Worm (Caenorhabditis elegans): Measurements from ENCODE around the gene C10C6.13.

Gene C10C6.13

DNA sequence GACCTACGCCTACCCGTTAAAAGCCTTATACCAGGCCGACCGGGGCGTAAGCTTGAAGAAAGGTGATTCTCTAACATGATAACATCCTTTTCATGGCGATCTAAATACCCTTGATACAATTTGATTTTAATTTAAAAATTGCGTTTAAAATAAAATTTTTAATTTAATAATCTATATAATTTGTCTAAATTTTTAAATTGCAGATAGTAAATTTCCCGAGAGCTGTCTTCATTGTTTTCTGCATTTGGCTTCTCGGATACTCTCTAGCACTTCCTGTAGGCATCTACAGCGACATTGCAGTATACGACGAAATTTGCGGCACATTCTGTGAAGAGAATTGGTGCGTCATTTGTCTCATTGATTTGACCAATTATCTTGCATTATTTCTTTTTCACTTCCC lies 8.2 kb downstream of the C10C6.13 start:
- no peak for TF ChIP-seq tbx-37 (GFP tag; conservative IDR thresholded peaks at IDR 0.05)

- no peak for TF ChIP-seq tbx-11 (GFP tag; IDR thresholded peaks at IDR 0.05)
- TF ChIP-seq ceh-13 (GFP tag; optimal IDR thresholded peaks at IDR 0.05): no peak
- no peak for TF ChIP-seq tbx-37 (GFP tag; conservative IDR thresholded peaks at IDR 0.05)
- TF ChIP-seq pes-1 (GFP tag; IDR thresholded peaks at IDR 0.05): no peak
- no peak for TF ChIP-seq scrt-1 (GFP tag; IDR thresholded peaks at IDR 0.05)
- TF ChIP-seq B0310.2 (tag; optimal IDR thresholded peaks at IDR 0.05): no peak
- no peak for TF ChIP-seq F13C5.2 (tag; optimal IDR thresholded peaks at IDR 0.05)
- no peak for TF ChIP-seq ama-1 (optimal IDR thresholded peaks at IDR 0.05)
- TF ChIP-seq ceh-36 (tag; optimal IDR thresholded peaks at IDR 0.05): no peak
- TF ChIP-seq sea-1 (GFP tag; conservative IDR thresholded peaks at IDR 0.05): no peak
- TF ChIP-seq ets-7 (tag; optimal IDR thresholded peaks at IDR 0.05): no peak
- TF ChIP-seq aly-1 (tag; optimal IDR thresholded peaks at IDR 0.05): no peak
- TF ChIP-seq hmg-4 (GFP tag; optimal IDR thresholded peaks at IDR 0.05): no peak
- TF ChIP-seq hnd-1 (tag; optimal IDR thresholded peaks at IDR 0.05): no peak
- TF ChIP-seq hmbx-1 (tag; optimal IDR thresholded peaks at IDR 0.05): no peak
- TF ChIP-seq tra-4 (tag; optimal IDR thresholded peaks at IDR 0.05): no peak
- no peak for TF ChIP-seq flt-1 (GFP tag; IDR thresholded peaks at IDR 0.05)
Measured at ce11 chrIV:11459684-11460083, 9.9 kb downstream of the C10C6.13 start, which contains the start of gene npr-3. Gene npr-3 (plus strand): TSS chrIV:11459984.

DNA sequence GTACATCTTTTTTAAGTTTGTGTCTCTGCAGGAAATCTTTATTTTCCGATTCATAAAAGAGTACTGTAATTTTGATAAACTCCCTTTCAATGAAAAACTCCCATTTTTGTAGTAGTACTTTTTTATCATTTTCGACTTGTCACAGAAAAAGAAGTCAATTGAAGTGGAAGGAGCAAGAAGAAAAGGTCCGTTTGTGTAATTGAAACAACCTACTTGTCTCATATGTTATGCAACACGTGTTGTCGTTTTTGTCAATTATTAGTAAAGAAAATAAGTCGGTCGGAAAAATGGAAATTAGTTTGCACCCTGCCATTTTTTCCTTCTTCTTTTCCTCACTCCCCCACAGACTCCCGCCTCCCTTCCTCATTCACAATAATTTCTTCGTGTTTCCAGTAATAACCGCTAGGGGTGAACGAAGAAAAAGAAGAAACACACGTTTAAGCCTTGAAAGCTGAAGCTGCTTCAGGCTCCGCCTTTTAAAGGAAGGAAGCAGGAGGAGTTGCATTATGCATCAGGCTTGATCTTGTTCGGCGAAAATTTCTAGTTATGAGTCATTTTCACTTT lies 10.8 kb downstream of the C10C6.13 start:
- TF ChIP-seq ama-1 (optimal IDR thresholded peaks at IDR 0.05) (no peak), pes-1 (GFP tag; IDR thresholded peaks at IDR 0.05) (no peak), flt-1 (GFP tag; IDR thresholded peaks at IDR 0.05) (no peak), hmg-4 (GFP tag; optimal IDR thresholded peaks at IDR 0.05) (no peak), tra-4 (tag; optimal IDR thresholded peaks at IDR 0.05) (no peak), aly-1 (tag; optimal IDR thresholded peaks at IDR 0.05) (no peak), scrt-1 (GFP tag; IDR thresholded peaks at IDR 0.05) (no peak), hmbx-1 (tag; optimal IDR thresholded peaks at IDR 0.05) (no peak), ets-7 (tag; optimal IDR thresholded peaks at IDR 0.05) (no peak), B0310.2 (tag; optimal IDR thresholded peaks at IDR 0.05) (no peak), tbx-37 (GFP tag; conservative IDR thresholded peaks at IDR 0.05) (no peak), tbx-11 (GFP tag; IDR thresholded peaks at IDR 0.05) (no peak)

DNA sequence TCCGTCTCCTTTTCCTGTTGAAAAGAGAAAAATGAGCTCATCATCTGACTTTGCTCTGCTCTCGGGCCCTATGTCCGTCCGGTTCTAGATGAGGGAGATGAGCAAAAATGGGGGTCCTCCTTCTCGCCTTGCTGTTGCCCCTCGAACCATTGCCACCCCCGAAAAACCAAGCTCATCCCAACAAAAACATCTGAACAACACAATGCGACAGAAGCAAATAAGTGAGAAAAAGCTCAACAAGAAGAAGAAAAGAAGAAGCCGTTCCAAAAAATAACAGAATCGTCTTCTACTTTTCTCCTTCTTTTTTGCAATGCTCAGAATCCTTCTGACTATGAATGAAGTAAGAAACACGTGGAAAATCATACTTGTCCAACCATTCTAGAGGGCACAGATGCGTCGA lies 13.7 kb downstream of the C10C6.13 start:
- TF ChIP-seq aly-1 (tag; optimal IDR thresholded peaks at IDR 0.05): no peak

DNA sequence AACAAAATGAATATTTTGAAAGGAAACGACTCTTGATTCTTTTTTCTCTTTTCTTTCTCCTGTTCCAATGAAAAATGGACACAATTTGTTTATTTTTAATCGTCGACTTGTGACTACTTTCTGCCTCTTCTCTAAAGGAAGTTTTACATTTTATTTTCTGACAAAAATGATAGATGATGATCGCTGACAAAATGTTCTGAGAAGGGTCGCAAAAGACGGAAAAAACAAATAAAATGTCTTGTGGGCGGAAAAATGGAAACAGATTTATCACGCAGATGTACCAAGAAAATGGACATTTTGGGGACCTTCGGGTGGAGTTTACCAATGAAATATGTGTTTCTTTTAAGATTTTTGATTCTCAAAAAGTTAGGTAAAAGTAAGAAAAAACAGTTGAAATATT lies 16.6 kb downstream of the C10C6.13 start:
- TF ChIP-seq hmbx-1 (tag; optimal IDR thresholded peaks at IDR 0.05) (no peak), ama-1 (optimal IDR thresholded peaks at IDR 0.05) (no peak), flt-1 (GFP tag; IDR thresholded peaks at IDR 0.05) (no peak), scrt-1 (GFP tag; IDR thresholded peaks at IDR 0.05) (no peak), F13C5.2 (tag; optimal IDR thresholded peaks at IDR 0.05) (no peak), tra-4 (tag; optimal IDR thresholded peaks at IDR 0.05) (no peak), hmg-4 (GFP tag; optimal IDR thresholded peaks at IDR 0.05) (no peak), pes-1 (GFP tag; IDR thresholded peaks at IDR 0.05) (no peak), ets-7 (tag; optimal IDR thresholded peaks at IDR 0.05) (no peak), ceh-13 (GFP tag; optimal IDR thresholded peaks at IDR 0.05) (no peak), B0310.2 (tag; optimal IDR thresholded peaks at IDR 0.05) (no peak), sea-1 (GFP tag; conservative IDR thresholded peaks at IDR 0.05) (no peak), tbx-11 (GFP tag; IDR thresholded peaks at IDR 0.05) (no peak), aly-1 (tag; optimal IDR thresholded peaks at IDR 0.05) (no peak), ceh-36 (tag; optimal IDR thresholded peaks at IDR 0.05) (no peak), tbx-37 (GFP tag; conservative IDR thresholded peaks at IDR 0.05) (no peak), hnd-1 (tag; optimal IDR thresholded peaks at IDR 0.05) (no peak)

- no peak for TF ChIP-seq tbx-37 (GFP tag; conservative IDR thresholded peaks at IDR 0.05)
- no peak for TF ChIP-seq F13C5.2 (tag; optimal IDR thresholded peaks at IDR 0.05)
- TF ChIP-seq ceh-13 (GFP tag; optimal IDR thresholded peaks at IDR 0.05): no peak
- TF ChIP-seq ets-7 (tag; optimal IDR thresholded peaks at IDR 0.05): no peak
- no peak for TF ChIP-seq sea-1 (GFP tag; conservative IDR thresholded peaks at IDR 0.05)
- TF ChIP-seq tbx-11 (GFP tag; IDR thresholded peaks at IDR 0.05): no peak
- no peak for TF ChIP-seq hmg-4 (GFP tag; optimal IDR thresholded peaks at IDR 0.05)
- TF ChIP-seq B0310.2 (tag; optimal IDR thresholded peaks at IDR 0.05): no peak
- no peak for TF ChIP-seq flt-1 (GFP tag; IDR thresholded peaks at IDR 0.05)
Measured at ce11 chrIV:11438255-11438654, 31.3 kb downstream of the C10C6.13 start.

- TF ChIP-seq scrt-1 (GFP tag; IDR thresholded peaks at IDR 0.05) (no peak), hnd-1 (tag; optimal IDR thresholded peaks at IDR 0.05) (no peak), tbx-11 (GFP tag; IDR thresholded peaks at IDR 0.05) (no peak), ets-7 (tag; optimal IDR thresholded peaks at IDR 0.05) (no peak), pes-1 (GFP tag; IDR thresholded peaks at IDR 0.05) (no peak), hmbx-1 (tag; optimal IDR thresholded peaks at IDR 0.05) (no peak), B0310.2 (tag; optimal IDR thresholded peaks at IDR 0.05) (no peak)
Measured at ce11 chrIV:11435761-11436160, 33.8 kb downstream of the C10C6.13 start.

ce11 chrIV:11434575-11434974 lies 35.0 kb downstream of the C10C6.13 start:
- TF ChIP-seq tra-4 (tag; optimal IDR thresholded peaks at IDR 0.05) (no peak), aly-1 (tag; optimal IDR thresholded peaks at IDR 0.05) (no peak), sea-1 (GFP tag; conservative IDR thresholded peaks at IDR 0.05) (no peak), tbx-11 (GFP tag; IDR thresholded peaks at IDR 0.05) (no peak), ama-1 (optimal IDR thresholded peaks at IDR 0.05) (no peak), B0310.2 (tag; optimal IDR thresholded peaks at IDR 0.05) (no peak)
